Fruit fly (Drosophila melanogaster) S2 (cell line): ENCODE data around the gene UQCR-14L.

ENCODE experiments used
- CG8478 ChIP-seq: fragments of >200 bp; optimal IDR thresholded peaks from 2 replicates; lab custom pipeline; 2018
- CTCF ChIP-seq, 2 experiments: fragments of >200 bp; optimal IDR thresholded peaks; 2 replicates each; lab custom pipeline; 2018

DNA sequence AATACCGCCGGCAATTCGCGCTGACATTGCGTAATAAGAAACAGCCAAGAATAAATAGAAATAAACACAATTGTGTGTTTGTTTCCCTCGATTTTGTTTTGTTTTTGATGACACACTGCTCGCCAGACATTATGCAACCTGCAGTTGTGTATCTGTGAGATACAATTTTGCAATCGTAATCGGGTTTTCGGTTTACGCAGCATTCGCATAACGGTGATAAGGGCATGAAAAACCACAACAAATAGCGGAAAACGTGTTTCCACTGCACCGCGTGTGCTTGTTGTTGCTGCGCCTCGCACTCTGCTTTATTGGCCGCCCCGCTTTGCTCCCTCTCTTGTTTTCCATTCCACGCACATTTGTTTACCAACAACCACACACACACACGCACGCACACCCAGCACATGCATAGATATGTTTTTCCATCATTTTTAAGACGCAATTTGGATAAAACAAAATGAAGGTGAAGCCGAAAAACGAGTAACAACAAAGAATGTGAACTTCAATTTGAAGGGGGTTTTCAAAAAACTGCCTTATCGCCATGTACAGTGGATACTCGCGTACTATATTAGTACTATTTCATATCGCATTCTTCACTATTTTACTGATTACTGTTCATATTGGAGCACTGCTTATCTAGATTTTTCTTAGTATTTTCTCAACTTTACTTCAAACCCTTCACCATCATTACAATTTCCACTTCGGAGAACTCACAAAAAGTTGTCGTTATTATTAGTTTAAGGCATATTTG, 39.0 kb downstream of the UQCR-14L start:
- TF ChIP-seq CG8478 (lab: Kevin White, UChicago) (no peak), CTCF (optimal IDR thresholded peaks at IDR 0.05; lab: Kevin White, UChicago) (no peak)
